Worm (Caenorhabditis elegans): ENCODE measurements around the gene R10D12.10.

R10D12.10 gene

ce11 chrV:13931952-13932351, 26.2 kb downstream of the R10D12.10 start:
- no peak for TF ChIP-seq ref-1 (GFP tag; conservative IDR thresholded peaks at IDR 0.05)
- TF ChIP-seq flt-1 (GFP tag; IDR thresholded peaks at IDR 0.05) = no peak
- no peak for TF ChIP-seq T22C8.4 (GFP tag; IDR thresholded peaks at IDR 0.05)
- TF ChIP-seq ztf-29 (GFP tag; IDR thresholded peaks at IDR 0.05) = no peak
- TF ChIP-seq tab-1 (GFP tag; IDR thresholded peaks at IDR 0.05) = no peak
- TF ChIP-seq med-1 (GFP tag; optimal IDR thresholded peaks at IDR 0.05; ENCODE audit: insufficient read depth) = no peak
- no peak for TF ChIP-seq ztf-23 (GFP tag; IDR thresholded peaks at IDR 0.05)
- TF ChIP-seq klf-2 (GFP tag; conservative IDR thresholded peaks at IDR 0.05) = no peak
- no peak for TF ChIP-seq cog-1 (tag; optimal IDR thresholded peaks at IDR 0.05)

- no peak for TF ChIP-seq flt-1 (GFP tag; IDR thresholded peaks at IDR 0.05)
- no peak for TF ChIP-seq ztf-29 (GFP tag; IDR thresholded peaks at IDR 0.05)
- no peak for TF ChIP-seq cog-1 (tag; optimal IDR thresholded peaks at IDR 0.05)
- TF ChIP-seq med-1 (GFP tag; optimal IDR thresholded peaks at IDR 0.05; ENCODE audit: insufficient read depth) = no peak
- TF ChIP-seq klf-2 (GFP tag; conservative IDR thresholded peaks at IDR 0.05) = no peak
These were observed 26.9 kb downstream of the R10D12.10 start, which contains the start of gene C06B3.16 for ce11 chrV:13931225-13931624. TSS of gene C06B3.16 (plus strand) at chrV:13931525.

ce11 chrV:13929503-13929902, 28.6 kb downstream of the R10D12.10 start, which contains the start of gene srxa-13:
TSS of gene srxa-13 (plus strand) at chrV:13929803.
- no peak for TF ChIP-seq ztf-29 (GFP tag; IDR thresholded peaks at IDR 0.05)
- no peak for TF ChIP-seq T22C8.4 (GFP tag; IDR thresholded peaks at IDR 0.05)
- TF ChIP-seq med-1 (GFP tag; optimal IDR thresholded peaks at IDR 0.05; ENCODE audit: insufficient read depth) = no peak
- TF ChIP-seq flt-1 (GFP tag; IDR thresholded peaks at IDR 0.05) = no peak
- no peak for TF ChIP-seq ztf-23 (GFP tag; IDR thresholded peaks at IDR 0.05)
- TF ChIP-seq klf-2 (GFP tag; conservative IDR thresholded peaks at IDR 0.05) = no peak
- TF ChIP-seq tab-1 (GFP tag; IDR thresholded peaks at IDR 0.05) = no peak
- no peak for TF ChIP-seq cog-1 (tag; optimal IDR thresholded peaks at IDR 0.05)
- no peak for TF ChIP-seq ref-1 (GFP tag; conservative IDR thresholded peaks at IDR 0.05)

DNA sequence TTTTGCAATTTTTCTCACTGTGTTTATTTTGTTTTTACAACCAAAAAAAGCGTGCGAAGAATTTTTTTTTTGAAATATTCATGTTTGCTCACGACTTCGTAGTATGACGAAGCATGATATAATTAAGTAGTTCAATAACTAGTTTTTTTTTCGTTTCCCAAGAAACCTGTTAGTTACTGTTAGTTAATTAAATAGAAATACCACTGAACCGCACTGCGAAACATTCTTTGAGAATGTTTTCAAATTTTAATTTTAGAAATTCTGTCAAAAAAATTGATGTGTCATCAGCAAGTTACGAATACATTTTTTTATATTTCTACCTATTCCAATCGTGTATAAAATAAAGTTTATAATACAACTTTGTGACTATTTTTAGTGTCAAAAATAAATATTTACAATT, 31.7 kb downstream of the R10D12.10 start, which contains the start of gene srxa-12:
Gene srxa-12 (plus strand): TSS at position 301 of the 400 bp plus-strand sequence.
- no peak for TF ChIP-seq ztf-23 (GFP tag; IDR thresholded peaks at IDR 0.05)
- TF ChIP-seq ztf-29 (GFP tag; IDR thresholded peaks at IDR 0.05) = no peak
- no peak for TF ChIP-seq cog-1 (tag; optimal IDR thresholded peaks at IDR 0.05)
- TF ChIP-seq ref-1 (GFP tag; conservative IDR thresholded peaks at IDR 0.05) = no peak
- TF ChIP-seq klf-2 (GFP tag; conservative IDR thresholded peaks at IDR 0.05) = no peak
- no peak for TF ChIP-seq med-1 (GFP tag; optimal IDR thresholded peaks at IDR 0.05; ENCODE audit: insufficient read depth)
- TF ChIP-seq flt-1 (GFP tag; IDR thresholded peaks at IDR 0.05) = no peak
- TF ChIP-seq T22C8.4 (GFP tag; IDR thresholded peaks at IDR 0.05) = no peak
- no peak for TF ChIP-seq tab-1 (GFP tag; IDR thresholded peaks at IDR 0.05)

- no peak for TF ChIP-seq klf-2 (GFP tag; conservative IDR thresholded peaks at IDR 0.05)
- TF ChIP-seq ztf-29 (GFP tag; IDR thresholded peaks at IDR 0.05) = no peak
- TF ChIP-seq T22C8.4 (GFP tag; IDR thresholded peaks at IDR 0.05) = no peak
- no peak for TF ChIP-seq ref-1 (GFP tag; conservative IDR thresholded peaks at IDR 0.05)
- TF ChIP-seq flt-1 (GFP tag; IDR thresholded peaks at IDR 0.05) = no peak
- no peak for TF ChIP-seq ztf-23 (GFP tag; IDR thresholded peaks at IDR 0.05)
- TF ChIP-seq tab-1 (GFP tag; IDR thresholded peaks at IDR 0.05) = no peak
- TF ChIP-seq cog-1 (tag; optimal IDR thresholded peaks at IDR 0.05) = no peak
- TF ChIP-seq med-1 (GFP tag; optimal IDR thresholded peaks at IDR 0.05; ENCODE audit: insufficient read depth) = no peak
These were observed 34.3 kb downstream of the R10D12.10 start, which contains the start of gene srxa-11 for ce11 chrV:13923851-13924250. TSS of gene srxa-11 (plus strand) at chrV:13924151.

- no peak for TF ChIP-seq ztf-29 (GFP tag; IDR thresholded peaks at IDR 0.05)
- no peak for TF ChIP-seq cog-1 (tag; optimal IDR thresholded peaks at IDR 0.05)
- TF ChIP-seq ref-1 (GFP tag; conservative IDR thresholded peaks at IDR 0.05) = no peak
- no peak for TF ChIP-seq ztf-23 (GFP tag; IDR thresholded peaks at IDR 0.05)
- no peak for TF ChIP-seq klf-2 (GFP tag; conservative IDR thresholded peaks at IDR 0.05)
- TF ChIP-seq med-1 (GFP tag; optimal IDR thresholded peaks at IDR 0.05; ENCODE audit: insufficient read depth) = no peak
- TF ChIP-seq flt-1 (GFP tag; IDR thresholded peaks at IDR 0.05) = no peak
- no peak for TF ChIP-seq tab-1 (GFP tag; IDR thresholded peaks at IDR 0.05)
- no peak for TF ChIP-seq T22C8.4 (GFP tag; IDR thresholded peaks at IDR 0.05)
These were observed 37.4 kb downstream of the R10D12.10 start, which contains the start of gene srx-42 for ce11 chrV:13920730-13921129. TSS of gene srx-42 (plus strand) at chrV:13921030.

- no peak for TF ChIP-seq flt-1 (GFP tag; IDR thresholded peaks at IDR 0.05)
- no peak for TF ChIP-seq ztf-29 (GFP tag; IDR thresholded peaks at IDR 0.05)
- TF ChIP-seq klf-2 (GFP tag; conservative IDR thresholded peaks at IDR 0.05) = no peak
- no peak for TF ChIP-seq ref-1 (GFP tag; conservative IDR thresholded peaks at IDR 0.05)
- TF ChIP-seq T22C8.4 (GFP tag; IDR thresholded peaks at IDR 0.05) = no peak
These were observed 39.8 kb downstream of the R10D12.10 start, which contains the start of gene str-250 for ce11 chrV:13918341-13918740. TSS of gene str-250 (plus strand) at chrV:13918641.

DNA sequence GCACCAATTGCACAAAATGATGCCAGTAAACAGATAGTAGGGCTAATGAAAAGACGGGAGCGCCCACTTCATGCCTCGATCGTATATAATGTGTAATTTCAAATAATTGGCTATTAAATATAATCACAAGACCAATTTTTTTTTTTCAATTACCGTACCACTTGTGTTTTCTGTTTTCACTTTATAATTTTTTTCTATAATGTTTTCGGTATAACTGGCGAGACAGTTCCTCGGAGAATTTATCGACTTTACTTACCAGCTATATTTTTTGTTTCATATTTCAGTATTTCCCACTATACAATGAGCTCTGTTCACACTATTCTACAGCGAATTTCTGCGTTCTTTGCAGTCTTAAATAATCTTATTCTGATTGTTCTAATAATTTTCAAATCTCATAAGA, 42.0 kb downstream of the R10D12.10 start, which contains the start of gene str-252:
Gene str-252 (plus strand): TSS at position 301 of the 400 bp plus-strand sequence.
- no peak for TF ChIP-seq ref-1 (GFP tag; conservative IDR thresholded peaks at IDR 0.05)
- no peak for TF ChIP-seq T22C8.4 (GFP tag; IDR thresholded peaks at IDR 0.05)
- no peak for TF ChIP-seq tab-1 (GFP tag; IDR thresholded peaks at IDR 0.05)
- no peak for TF ChIP-seq ztf-29 (GFP tag; IDR thresholded peaks at IDR 0.05)

DNA sequence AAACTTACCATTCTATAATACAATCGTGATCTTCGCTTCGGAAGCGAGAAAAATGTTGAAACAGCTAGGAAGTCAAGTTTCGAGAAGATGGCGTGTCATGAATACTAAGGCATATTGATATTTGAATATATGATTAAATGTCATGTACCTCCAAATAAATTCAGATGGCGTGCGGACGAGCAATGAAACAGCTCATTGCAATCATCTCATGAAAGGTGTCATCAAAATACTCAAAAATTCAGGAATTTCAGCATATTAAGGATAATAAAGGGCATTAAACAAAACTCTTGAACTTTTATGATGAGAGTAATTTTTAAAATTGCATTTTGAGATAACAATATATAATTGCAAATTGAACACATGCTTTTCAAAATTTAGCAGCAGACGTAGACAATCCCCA, 42.8 kb downstream of the R10D12.10 start, which contains the start of gene gcy-32:
Gene gcy-32 (minus strand): TSS at position 101 of the 400 bp plus-strand sequence.
- TF ChIP-seq klf-2 (GFP tag; conservative IDR thresholded peaks at IDR 0.05) (no peak), ztf-29 (GFP tag; IDR thresholded peaks at IDR 0.05) (no peak), ztf-23 (GFP tag; IDR thresholded peaks at IDR 0.05) (no peak), T22C8.4 (GFP tag; IDR thresholded peaks at IDR 0.05) (no peak), cog-1 (tag; optimal IDR thresholded peaks at IDR 0.05) (no peak), flt-1 (GFP tag; IDR thresholded peaks at IDR 0.05) (no peak), ref-1 (GFP tag; conservative IDR thresholded peaks at IDR 0.05) (no peak), med-1 (GFP tag; optimal IDR thresholded peaks at IDR 0.05; ENCODE audit: insufficient read depth) (no peak), tab-1 (GFP tag; IDR thresholded peaks at IDR 0.05) (no peak)

DNA sequence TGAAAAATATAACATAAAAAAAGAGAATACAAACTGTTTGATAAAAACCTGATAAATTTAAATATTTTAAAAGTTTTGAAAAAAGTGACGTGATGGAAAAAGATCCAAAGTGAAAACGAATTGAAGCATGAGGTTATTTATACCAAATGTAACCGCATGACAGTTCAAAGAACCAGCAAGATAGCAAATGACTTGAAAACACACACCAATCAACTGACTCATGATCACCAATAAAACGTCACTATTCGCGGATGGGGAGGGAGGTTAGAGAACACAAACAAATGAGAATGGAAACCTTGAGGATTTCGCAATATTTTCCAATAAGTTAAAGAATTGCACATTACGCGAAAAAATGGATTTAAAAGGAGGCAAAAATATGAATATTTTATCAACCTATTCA, 48.7 kb downstream of the R10D12.10 start, which contains the start of gene C06B3.7:
Gene C06B3.7 (plus strand): TSS at position 287 of the 400 bp plus-strand sequence.
- TF ChIP-seq med-1 (GFP tag; optimal IDR thresholded peaks at IDR 0.05; ENCODE audit: insufficient read depth) = no peak

Measured in whole organism, midembryonic.